Fruit fly (Drosophila melanogaster) whole organism, embryonic: Measurements from ENCODE around the gene NimC3.

ENCODE experiments used
- ATbp ChIP-seq: fragments of 200-800 bp; sonication (Bioruptor generic); optimal IDR thresholded peaks from 2 replicates; lab custom pipeline; 2017; ENCODE audit warnings: missing biosample characterization, mild to moderate bottlenecking, missing genetic modification characterization, missing genetic modification reagents
- Aef1 ChIP-seq: fragments of 200-800 bp; sonication (Bioruptor generic); IDR thresholded peaks from 3 replicates; pipeline ENCODE4 v1.3.6; 2022; ENCODE audit warnings: missing biosample characterization, missing genetic modification characterization
- Asciz ChIP-seq: fragments of 200-800 bp; sonication (Bioruptor generic); optimal IDR thresholded peaks from 2 replicates; lab custom pipeline; 2017; ENCODE audit warnings: missing biosample characterization, mild to moderate bottlenecking, missing genetic modification characterization, missing genetic modification reagents
- CG11247 ChIP-seq: fragments of 200-800 bp; sonication (Bioruptor generic); IDR thresholded peaks from 2 replicates; pipeline ENCODE4 v1.3.6; 2022; ENCODE audit warnings: missing biosample characterization, missing genetic modification characterization
- CG13894 ChIP-seq: fragments of 200-800 bp; sonication (Bioruptor generic); optimal IDR thresholded peaks from 3 replicates; lab custom pipeline; 2018; ENCODE audit warnings: missing biosample characterization, mild to moderate bottlenecking, missing genetic modification characterization, moderate library complexity
- CG14860 ChIP-seq: fragments of 200-800 bp; sonication (Bioruptor generic); IDR thresholded peaks from 3 replicates; pipeline ENCODE4 v1.3.6; 2022; ENCODE audit warnings: missing biosample characterization, missing genetic modification characterization; ENCODE audit not compliant: partially characterized antibody
- CG1603 ChIP-seq: fragments of 200-800 bp; sonication (Bioruptor generic); optimal IDR thresholded peaks from 2 replicates; lab custom pipeline; 2019; ENCODE audit warnings: missing biosample characterization, mild to moderate bottlenecking, missing genetic modification characterization, moderate library complexity
- CG18619 ChIP-seq: fragments of 200-800 bp; sonication (Bioruptor generic); optimal IDR thresholded peaks from 3 replicates; lab custom pipeline; 2017; ENCODE audit warnings: missing biosample characterization, mild to moderate bottlenecking, missing genetic modification characterization
- CG3838 ChIP-seq: fragments of 200-800 bp; sonication (Bioruptor generic); optimal IDR thresholded peaks from 3 replicates; lab custom pipeline; 2016; ENCODE audit warnings: missing biosample characterization, missing genetic modification characterization
- CG4707 ChIP-seq: fragments of 200-800 bp; sonication (Bioruptor generic); optimal IDR thresholded peaks from 2 replicates; lab custom pipeline; 2018; ENCODE audit warnings: missing biosample characterization, mild to moderate bottlenecking, missing genetic modification characterization, moderate library complexity
- CG7963 ChIP-seq: fragments of 200-800 bp; sonication (Bioruptor generic); IDR thresholded peaks from 3 replicates; pipeline ENCODE4 v1.3.6; 2022; ENCODE audit warnings: missing biosample characterization, missing genetic modification characterization; ENCODE audit not compliant: partially characterized antibody
- CG8478 ChIP-seq: fragments of >200 bp; optimal IDR thresholded peaks from 2 replicates; lab custom pipeline; 2018
- CG9609 ChIP-seq: fragments of 200-800 bp; sonication (Bioruptor generic); optimal IDR thresholded peaks from 3 replicates; lab custom pipeline; 2016; ENCODE audit warnings: missing biosample characterization, missing genetic modification characterization
- CHES-1-like ChIP-seq: fragments of 200-800 bp; sonication (Bioruptor generic); optimal IDR thresholded peaks from 2 replicates; lab custom pipeline; 2016; ENCODE audit warnings: missing biosample characterization, missing genetic modification characterization
- Dad ChIP-seq: fragments of 200-800 bp; sonication (Bioruptor generic); optimal IDR thresholded peaks from 3 replicates; lab custom pipeline; 2016; ENCODE audit warnings: missing biosample characterization, missing genetic modification characterization
- Dbx ChIP-seq: fragments of 200-800 bp; sonication (Bioruptor generic); IDR thresholded peaks from 3 replicates; pipeline ENCODE4 v1.3.6; 2022; ENCODE audit warnings: missing biosample characterization, missing genetic modification characterization
- Dref ChIP-seq: fragments of 200-800 bp; sonication (Bioruptor generic); IDR thresholded peaks from 2 replicates; pipeline ENCODE4 v1.3.6; 2022; ENCODE audit warnings: missing biosample characterization, missing genetic modification characterization
- Ets65A ChIP-seq: fragments of 200-800 bp; sonication (Bioruptor generic); peaks from one replicate; lab custom pipeline; 2016; ENCODE audit warnings: missing biosample characterization, missing genetic modification characterization
- Lhr ChIP-seq: fragments of 200-800 bp; sonication (Bioruptor generic); optimal IDR thresholded peaks from 3 replicates; lab custom pipeline; 2017; ENCODE audit warnings: mild to moderate bottlenecking, missing biosample characterization, missing genetic modification reagents, missing genetic modification characterization
- Mad ChIP-seq: fragments of 200-800 bp; sonication (Bioruptor generic); optimal IDR thresholded peaks from 2 replicates; lab custom pipeline; 2016; ENCODE audit warnings: missing biosample characterization, missing genetic modification characterization
- Opbp ChIP-seq: fragments of 200-800 bp; sonication (Bioruptor generic); IDR thresholded peaks from 3 replicates; pipeline ENCODE4 v1.3.6; 2022; ENCODE audit warnings: missing biosample characterization, missing genetic modification characterization; ENCODE audit not compliant: partially characterized antibody
- Pdp1 ChIP-seq, 2 experiments: fragments of 200-800 bp; sonication (Bioruptor generic); optimal IDR thresholded peaks; 3 replicates each; lab custom pipeline; 2016; ENCODE audit warnings: missing biosample characterization in 2 of 2, missing genetic modification characterization in 2 of 2, mild to moderate bottlenecking in 1 of 2, moderate library complexity in 1 of 2
- TFAM ChIP-seq: fragments of 200-800 bp; sonication (Bioruptor generic); optimal IDR thresholded peaks from 2 replicates; lab custom pipeline; 2017; ENCODE audit warnings: missing biosample characterization, missing genetic modification characterization, inconsistent platforms
- Vsx1 ChIP-seq: fragments of 200-800 bp; sonication (Bioruptor generic); optimal IDR thresholded peaks from 2 replicates; lab custom pipeline; 2017; ENCODE audit warnings: missing biosample characterization, mild to moderate bottlenecking, missing genetic modification characterization, missing genetic modification reagents
- al ChIP-seq: fragments of 200-800 bp; sonication (Bioruptor generic); IDR thresholded peaks from 2 replicates; pipeline ENCODE4 v1.3.6; 2022; ENCODE audit warnings: missing biosample characterization, missing genetic modification characterization
- bsh ChIP-seq, 2 experiments: fragments of 200-800 bp; sonication (Bioruptor generic); optimal IDR thresholded peaks; 2 replicates each; lab custom pipeline; 2017 to 2018; ENCODE audit warnings: mild to moderate bottlenecking in 2 of 2, missing biosample characterization in 2 of 2, missing genetic modification characterization in 2 of 2, moderate library complexity in 1 of 2
- cwo ChIP-seq: fragments of 200-800 bp; sonication (Bioruptor generic); optimal IDR thresholded peaks from 3 replicates; lab custom pipeline; 2017; ENCODE audit warnings: missing biosample characterization, missing genetic modification characterization, mild to moderate bottlenecking, moderate library complexity, missing genetic modification reagents
- en ChIP-seq: fragments of 200-800 bp; sonication (Bioruptor generic); optimal IDR thresholded peaks from 2 replicates; lab custom pipeline; 2016; ENCODE audit warnings: missing biosample characterization, missing genetic modification characterization
- exex ChIP-seq: fragments of 200-800 bp; sonication (Bioruptor generic); optimal IDR thresholded peaks from 4 replicates; lab custom pipeline; 2018; ENCODE audit warnings: missing biosample characterization, mild to moderate bottlenecking, missing genetic modification characterization, moderate library complexity
- grau ChIP-seq: fragments of 200-800 bp; optimal IDR thresholded peaks from 3 replicates; lab custom pipeline; 2019; ENCODE audit warnings: missing biosample characterization, mild to moderate bottlenecking, missing genetic modification characterization, moderate library complexity
- h ChIP-seq: fragments of >200 bp; optimal IDR thresholded peaks from 2 replicates; lab custom pipeline; 2017
- kah ChIP-seq: fragments of 200-800 bp; sonication (Bioruptor generic); optimal IDR thresholded peaks from 2 replicates; lab custom pipeline; 2018; ENCODE audit warnings: missing biosample characterization, mild to moderate bottlenecking, missing genetic modification characterization
- lov ChIP-seq, 2 experiments: fragments of 200-800 bp in 1 of 2; fragments of >200 bp in 1 of 2; sonication (Bioruptor generic) in 1 of 2; IDR thresholded peaks in 1 of 2; optimal IDR thresholded peaks in 1 of 2; 2 replicates in 1 of 2; 3 replicates in 1 of 2; pipeline versions ENCODE4 v1.3.6 to Lab custom; 2017 to 2022; ENCODE audit warnings: missing biosample characterization in 1 of 2, missing genetic modification characterization in 1 of 2
- onecut ChIP-seq: fragments of 200-800 bp; sonication (Bioruptor generic); IDR thresholded peaks from 2 replicates; pipeline ENCODE4 v1.3.6; 2022; ENCODE audit warnings: missing biosample characterization, missing genetic modification characterization
- phol ChIP-seq: fragments of 200-800 bp; sonication (Bioruptor generic); optimal IDR thresholded peaks from 3 replicates; lab custom pipeline; 2018; ENCODE audit warnings: missing biosample characterization, mild to moderate bottlenecking, missing genetic modification characterization, moderate library complexity
- pros ChIP-seq: fragments of 200-800 bp; sonication (Bioruptor generic); optimal IDR thresholded peaks from 3 replicates; lab custom pipeline; 2019; ENCODE audit warnings: missing biosample characterization, mild to moderate bottlenecking, missing genetic modification characterization, moderate library complexity
- pum ChIP-seq: fragments of 200-800 bp; sonication (Bioruptor generic); optimal IDR thresholded peaks from 2 replicates; lab custom pipeline; 2016; ENCODE audit warnings: missing biosample characterization, missing genetic modification characterization
- sc ChIP-seq, 3 experiments: fragments of >200 bp in 2 of 3; fragments of 200-800 bp in 1 of 3; sonication (Bioruptor generic) in 1 of 3; optimal IDR thresholded peaks; 2 replicates in 2 of 3; 3 replicates in 1 of 3; lab custom pipeline; 2017; ENCODE audit warnings: mild to moderate bottlenecking in 1 of 3, missing biosample characterization in 1 of 3, missing genetic modification characterization in 1 of 3, missing genetic modification reagents in 1 of 3
- scrt ChIP-seq: fragments of 200-800 bp; sonication (Bioruptor generic); optimal IDR thresholded peaks from 2 replicates; lab custom pipeline; 2018; ENCODE audit warnings: missing biosample characterization, mild to moderate bottlenecking, missing genetic modification characterization, moderate library complexity
- sd ChIP-seq: fragments of 200-800 bp; sonication (Bioruptor generic); optimal IDR thresholded peaks from 3 replicates; lab custom pipeline; 2018; ENCODE audit warnings: missing biosample characterization, mild to moderate bottlenecking, missing genetic modification characterization, moderate library complexity
- sens-2 ChIP-seq: fragments of 200-800 bp; sonication (Bioruptor generic); IDR thresholded peaks from 2 replicates; pipeline ENCODE4 v1.3.6; 2022; ENCODE audit warnings: missing biosample characterization, missing genetic modification characterization
- slbo ChIP-seq: fragments of 200-800 bp; sonication (Bioruptor generic); IDR thresholded peaks from 2 replicates; pipeline ENCODE4 v1.3.6; 2022; ENCODE audit warnings: missing biosample characterization, missing genetic modification characterization
- slou ChIP-seq: fragments of 200-800 bp; sonication (Bioruptor generic); optimal IDR thresholded peaks from 3 replicates; lab custom pipeline; 2016; ENCODE audit warnings: missing biosample characterization, missing genetic modification characterization
- stwl ChIP-seq: fragments of 200-800 bp; sonication (Bioruptor generic); optimal IDR thresholded peaks from 3 replicates; lab custom pipeline; 2018; ENCODE audit warnings: missing biosample characterization, mild to moderate bottlenecking, missing genetic modification characterization, moderate library complexity
- sug ChIP-seq: fragments of 200-800 bp; optimal IDR thresholded peaks from 2 replicates; lab custom pipeline; 2019; ENCODE audit warnings: missing biosample characterization, mild to moderate bottlenecking, missing genetic modification characterization, moderate library complexity
- unc-4 ChIP-seq: fragments of 200-800 bp; sonication (Bioruptor generic); IDR thresholded peaks from 2 replicates; pipeline ENCODE4 v1.3.6; 2022; ENCODE audit warnings: missing biosample characterization, missing genetic modification characterization; ENCODE audit not compliant: partially characterized antibody
- wek ChIP-seq: fragments of 200-800 bp; sonication (Bioruptor generic); optimal IDR thresholded peaks from 3 replicates; lab custom pipeline; 2018; ENCODE audit warnings: missing biosample characterization, mild to moderate bottlenecking, missing genetic modification characterization, moderate library complexity

Gene NimC3

DNA sequence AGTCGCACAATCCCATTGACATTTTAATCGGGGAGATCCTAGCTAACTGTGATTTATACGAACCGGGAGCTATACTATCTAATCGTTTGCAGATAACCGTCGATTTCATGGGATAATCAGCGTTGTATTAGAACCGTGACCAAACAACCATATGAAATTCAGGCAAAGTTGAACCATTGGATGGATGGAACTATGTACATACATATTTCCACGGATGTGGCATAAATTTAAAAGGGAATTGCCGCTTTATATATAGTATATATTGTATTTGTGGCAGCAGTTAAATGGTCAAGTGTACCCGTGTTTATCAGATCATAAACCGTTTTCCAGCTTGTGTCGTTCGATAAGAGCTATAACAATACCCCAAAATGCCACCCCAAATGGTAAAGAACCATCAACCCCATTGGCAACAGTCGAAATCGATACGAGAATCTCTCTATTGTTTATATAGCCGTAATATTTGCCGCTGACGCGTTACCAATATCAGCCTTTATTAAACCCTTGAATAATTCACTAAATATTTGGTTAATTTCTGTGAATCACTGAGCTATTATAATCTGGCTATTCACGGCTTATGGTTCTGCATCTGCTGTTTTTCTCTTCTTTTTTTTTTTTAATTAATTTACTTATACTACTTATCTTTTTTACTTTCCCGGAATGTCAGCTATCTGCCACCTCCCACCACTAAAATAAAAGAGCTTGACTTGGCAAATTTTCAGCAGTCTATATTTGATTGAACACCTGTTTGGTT, 7.5 kb downstream of the NimC3 start, which contains the start of gene bgm (continued):
- TF ChIP-seq TFAM (GFP tag; lab: Kevin White, UChicago) (no peak), sc (optimal IDR thresholded peaks at IDR 0.05; lab: Kevin White, UChicago) (no peak), sc (GFP tag; optimal IDR thresholded peaks at IDR 0.05; lab: Kevin White, UChicago) (no peak), CG13894 (peak; percentile 66), ATbp (GFP tag; lab: Kevin White, UChicago) (no peak), pros (no peak), Pdp1 (GFP tag; optimal IDR thresholded peaks at IDR 0.05; lab: Kevin White, UChicago) (no peak), pum (no peak), Asciz (GFP tag; lab: Kevin White, UChicago) (no peak), cwo (GFP tag; lab: Kevin White, UChicago) (peak; percentile 41), sug (tag; lab: Kevin White, UChicago) (peak; percentile 31), sens-2 (GFP tag; lab: Robert Waterston, UW) (0 out of 2 replicates have a peak, but pooled peaks have one; percentile 46), Aef1 (GFP tag; lab: Robert Waterston, UW) (no peak), Dad (GFP tag; lab: Kevin White, UChicago) (no peak), unc-4 (GFP tag; lab: Robert Waterston, UW) (no peak), slbo (GFP tag; lab: Robert Waterston, UW) (no peak), Opbp (no peak), CG4707 (GFP tag; lab: Kevin White, UChicago) (no peak), CG11247 (GFP tag; lab: Robert Waterston, UW) (no peak), en (GFP tag; lab: Kevin White, UChicago) (no peak), slou (GFP tag; lab: Kevin White, UChicago) (no peak), h (lab: Kevin White, UChicago) (no peak), exex (tag; lab: Kevin White, UChicago) (peak; percentile 84), CG9609 (GFP tag; lab: Kevin White, UChicago) (no peak)

DNA sequence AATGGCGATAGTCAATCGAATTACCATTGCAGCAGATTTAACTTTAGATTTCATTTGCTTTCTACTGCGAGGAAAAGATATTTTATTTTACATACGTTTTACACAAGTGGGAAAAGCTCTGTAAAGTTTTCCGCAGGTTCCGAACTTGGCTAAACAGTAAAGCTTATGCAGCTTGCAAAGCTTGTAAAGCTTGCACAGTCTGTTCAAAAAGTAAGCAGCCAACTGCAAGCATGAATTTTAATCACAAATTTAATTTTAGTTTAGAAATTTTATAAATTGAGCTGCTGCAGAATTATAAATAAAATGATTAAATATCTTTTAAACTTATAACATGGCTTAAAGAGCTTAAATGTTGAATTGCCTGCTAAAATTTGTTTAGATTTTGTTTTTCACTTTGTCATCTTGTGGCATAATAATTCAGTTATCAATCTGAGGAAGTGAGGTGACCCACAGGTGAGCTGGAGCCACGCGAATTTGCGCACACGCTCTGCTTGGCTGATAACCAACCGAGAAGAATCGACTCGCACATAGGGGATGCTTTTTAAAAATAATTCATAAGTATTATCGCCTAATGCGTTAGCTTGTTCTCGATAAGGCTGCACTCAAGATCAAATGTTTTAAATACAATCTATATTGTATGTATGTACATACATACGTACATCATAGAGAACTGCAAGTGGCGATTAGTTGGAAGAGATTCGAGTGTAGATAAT, 8.3 kb downstream of the NimC3 start:
- no peak for TF ChIP-seq CG7963 (GFP tag; lab: Robert Waterston, UW)
- peak; percentile 4 for TF ChIP-seq Lhr (GFP tag; lab: Kevin White, UChicago)
- no peak for TF ChIP-seq CHES-1-like
- TF ChIP-seq Dref (GFP tag; lab: Robert Waterston, UW) = no peak
- no peak for TF ChIP-seq wek (GFP tag; lab: Kevin White, UChicago)
- TF ChIP-seq kah (GFP tag; lab: Kevin White, UChicago) = no peak
- no peak for TF ChIP-seq phol
- no peak for TF ChIP-seq CG1603 (tag; lab: Kevin White, UChicago)
- TF ChIP-seq sd = no peak
- peak in 1 of 2 experiments; percentile 50 for TF ChIP-seq bsh (GFP tag; optimal IDR thresholded peaks at IDR 0.05; lab: Kevin White, UChicago)
- TF ChIP-seq Mad = no peak
- TF ChIP-seq grau = no peak
- TF ChIP-seq CG18619 (GFP tag; lab: Kevin White, UChicago) = peak; percentile 23
- no peak for TF ChIP-seq CG3838 (GFP tag; lab: Kevin White, UChicago)
- TF ChIP-seq onecut = peak; percentile 48; the same call in 1 of the 2 replicates
- peak; percentile 71; the same call in 2 of the 3 replicates for TF ChIP-seq Dbx (GFP tag; lab: Robert Waterston, UW)
- no peak for TF ChIP-seq lov (optimal IDR thresholded peaks at IDR 0.05; lab: Kevin White, UChicago)
- TF ChIP-seq lov (GFP tag; IDR thresholded peaks at IDR 0.05; lab: Robert Waterston, UW) = no peak
- no peak for TF ChIP-seq Vsx1
- TF ChIP-seq stwl (tag; lab: Kevin White, UChicago) = no peak
- TF ChIP-seq al (GFP tag; lab: Robert Waterston, UW) = peak; percentile 39; the same call in 1 of the 2 replicates
- TF ChIP-seq CG8478 (lab: Kevin White, UChicago) = no peak
- TF ChIP-seq CG14860 (GFP tag; lab: Robert Waterston, UW) = no peak
- TF ChIP-seq Ets65A (GFP tag; lab: Kevin White, UChicago) = peak; percentile 54
- peak; percentile 27 for TF ChIP-seq scrt (GFP tag; lab: Kevin White, UChicago)
